Worm (Caenorhabditis elegans) whole organism, young adult: Measurements from ENCODE around the gene tag-243.
A peak's percentile ranks its signal among the peaks of the same experiment; 100 is the strongest.

Experiments
- B0336.3 ChIP-seq: fragments of 200-800 bp; sonication (Bioruptor generic); IDR thresholded peaks from 2 replicates; pipeline ENCODE4 v1.3.6; 2022; ENCODE audit warnings: missing genetic modification characterization, missing compliant biosample characterization
- C17E4.6 ChIP-seq: fragments of 200-800 bp; sonication (Bioruptor generic); IDR thresholded peaks from 2 replicates; pipeline ENCODE4 v1.3.6; 2022; ENCODE audit warnings: missing genetic modification reagents, missing genetic modification characterization, missing compliant biosample characterization
- D2030.7 ChIP-seq: fragments of 200-800 bp; sonication (Bioruptor generic); IDR thresholded peaks from 2 replicates; pipeline ENCODE4 v1.3.6; 2022; ENCODE audit warnings: missing genetic modification reagents, missing genetic modification characterization, missing compliant biosample characterization
- F22D6.2 ChIP-seq: sonication (generic microtip); optimal IDR thresholded peaks from 2 replicates; lab custom pipeline; 2016; ENCODE audit warnings: mild to moderate bottlenecking, missing genetic modification characterization, missing compliant biosample characterization
- F39B2.1 ChIP-seq: fragments of 200-800 bp; sonication (Bioruptor generic); IDR thresholded peaks from 2 replicates; pipeline ENCODE4 v1.3.6; 2022; ENCODE audit warnings: missing genetic modification reagents, missing genetic modification characterization, missing compliant biosample characterization
- F57A8.1 ChIP-seq: fragments of 200-800 bp; sonication (Bioruptor generic); optimal IDR thresholded peaks from 2 replicates; lab custom pipeline; 2018; ENCODE audit warnings: mild to moderate bottlenecking, missing genetic modification characterization, moderate library complexity, missing compliant biosample characterization
- T26A5.8 ChIP-seq: sonication (generic microtip); optimal IDR thresholded peaks from 2 replicates; lab custom pipeline; 2016; ENCODE audit warnings: missing genetic modification characterization, missing compliant biosample characterization
- Y56A3A.18 ChIP-seq: fragments of 200-800 bp; sonication (Bioruptor generic); IDR thresholded peaks from 2 replicates; pipeline ENCODE4 v1.3.6; 2022; ENCODE audit warnings: missing genetic modification reagents, missing genetic modification characterization, missing compliant biosample characterization
- ama-1 ChIP-seq, 3 experiments: fragments of 150-350 bp in 1 of 3; sonication (generic microtip) in 2 of 3; optimal IDR thresholded peaks; 2 replicates each; lab custom pipeline; 2014 to 2018; ENCODE audit warnings: missing biosample characterization in 2 of 3, missing genetic modification characterization in 2 of 3, missing genetic modification reagents in 2 of 3
- aptf-3 ChIP-seq: fragments of 200-800 bp; sonication (Bioruptor generic); IDR thresholded peaks from 2 replicates; pipeline ENCODE4 v1.3.6; 2022; ENCODE audit warnings: missing genetic modification characterization, missing compliant biosample characterization
- attf-3 ChIP-seq: fragments of 200-800 bp; sonication (Bioruptor generic); conservative IDR thresholded peaks from 2 replicates; pipeline ENCODE4 v1.3.6; 2022; ENCODE audit warnings: missing genetic modification reagents, missing genetic modification characterization, missing compliant biosample characterization
- cebp-1 ChIP-seq, 2 experiments: fragments of 200-800 bp in 1 of 2; sonication (Bioruptor generic) in 1 of 2; sonication (generic microtip) in 1 of 2; IDR thresholded peaks in 1 of 2; optimal IDR thresholded peaks in 1 of 2; 2 replicates each; pipeline versions ENCODE4 v1.3.6 to Lab custom; 2017 to 2022; ENCODE audit warnings: missing compliant biosample characterization in 2 of 2, missing genetic modification characterization in 2 of 2, mild to moderate bottlenecking in 1 of 2, missing genetic modification reagents in 1 of 2, moderate library complexity in 1 of 2
- cebp-2 ChIP-seq: fragments of 200-800 bp; sonication (Bioruptor generic); IDR thresholded peaks from 2 replicates; pipeline ENCODE4 v1.3.6; 2022; ENCODE audit warnings: missing genetic modification characterization, missing compliant biosample characterization
- ceh-40 ChIP-seq: fragments of 200-800 bp; sonication (Bioruptor generic); IDR thresholded peaks from 2 replicates; pipeline ENCODE4 v1.3.6; 2022; ENCODE audit warnings: missing genetic modification characterization, missing compliant biosample characterization
- ceh-91 ChIP-seq: fragments of 200-800 bp; sonication (Bioruptor generic); IDR thresholded peaks from 2 replicates; pipeline ENCODE4 v1.3.6; 2022; ENCODE audit warnings: missing genetic modification reagents, missing genetic modification characterization, missing compliant biosample characterization
- efl-1 ChIP-seq: fragments of 150-350 bp; optimal IDR thresholded peaks from 2 replicates; lab custom pipeline; 2014; ENCODE audit warnings: missing biosample characterization, missing genetic modification reagents, missing genetic modification characterization
- ekl-4 ChIP-seq: fragments of 200-800 bp; sonication (Bioruptor generic); IDR thresholded peaks from 2 replicates; pipeline ENCODE4 v1.3.6; 2022; ENCODE audit warnings: missing genetic modification reagents, missing genetic modification characterization, missing compliant biosample characterization
- gei-17 ChIP-seq: fragments of 200-800 bp; sonication (Bioruptor generic); optimal IDR thresholded peaks from 2 replicates; lab custom pipeline; 2018; ENCODE audit warnings: mild to moderate bottlenecking, missing genetic modification characterization, missing compliant biosample characterization
- let-526 ChIP-seq: fragments of 200-800 bp; sonication (Bioruptor generic); IDR thresholded peaks from 2 replicates; pipeline ENCODE4 v1.3.6; 2022; ENCODE audit warnings: missing genetic modification reagents, missing genetic modification characterization, missing compliant biosample characterization
- madf-10 ChIP-seq: sonication (generic microtip); optimal IDR thresholded peaks from 2 replicates; lab custom pipeline; 2016; ENCODE audit warnings: mild to moderate bottlenecking, missing genetic modification characterization, missing compliant biosample characterization
- mel-28 ChIP-seq: sonication (generic microtip); optimal IDR thresholded peaks from 2 replicates; lab custom pipeline; 2016; ENCODE audit warnings: borderline replicate concordance, mild to moderate bottlenecking, missing genetic modification characterization, missing compliant biosample characterization
- nhr-179 ChIP-seq: sonication (generic microtip); optimal IDR thresholded peaks from 2 replicates; lab custom pipeline; 2016; ENCODE audit warnings: mild to moderate bottlenecking, missing genetic modification characterization, missing compliant biosample characterization
- nhr-90 ChIP-seq: sonication (generic microtip); optimal IDR thresholded peaks from 2 replicates; lab custom pipeline; 2016; ENCODE audit warnings: missing genotype, mild to moderate bottlenecking, missing genetic modification characterization, missing compliant biosample characterization
- pbrm-1 ChIP-seq: fragments of 200-800 bp; sonication (Bioruptor generic); IDR thresholded peaks from 2 replicates; pipeline ENCODE4 v1.3.6; 2022; ENCODE audit warnings: missing genetic modification reagents, missing genetic modification characterization, missing compliant biosample characterization
- rec-8 ChIP-seq, 2 experiments: sonication (generic microtip); optimal IDR thresholded peaks; 2 replicates each; lab custom pipeline; 2016; ENCODE audit warnings: mild to moderate bottlenecking in 2 of 2, missing genetic modification characterization in 2 of 2, missing genetic modification reagents in 2 of 2, missing genotype in 2 of 2, missing biosample characterization in 1 of 2, missing compliant biosample characterization in 1 of 2, moderate library complexity in 1 of 2
- rpc-1 ChIP-seq, 2 experiments: fragments of 150-350 bp in 1 of 2; sonication (generic microtip) in 1 of 2; optimal IDR thresholded peaks; 2 replicates each; lab custom pipeline; 2014 to 2018; ENCODE audit warnings: missing biosample characterization in 1 of 2, missing genetic modification characterization in 1 of 2, missing genetic modification reagents in 1 of 2, missing genotype in 1 of 2
- snpc-3.4 ChIP-seq: sonication (generic microtip); optimal IDR thresholded peaks from 2 replicates; lab custom pipeline; 2017; ENCODE audit warnings: missing genetic modification characterization, mild to moderate bottlenecking, missing compliant biosample characterization, antibody characterized with exemption, moderate library complexity, missing genotype, missing genetic modification reagents
- snpc-4 ChIP-seq, 5 experiments: fragments of 150-350 bp in 1 of 5; sonication (generic microtip) in 4 of 5; optimal IDR thresholded peaks; 2 replicates each; lab custom pipeline; 2014 to 2018; ENCODE audit warnings: missing genetic modification characterization in 5 of 5, missing biosample characterization in 3 of 5, antibody characterized with exemption in 2 of 5, mild to moderate bottlenecking in 2 of 5, missing compliant biosample characterization in 2 of 5, missing genotype in 2 of 5, moderate library complexity in 2 of 5, missing genetic modification reagents in 1 of 5
- somi-1 ChIP-seq: fragments of 200-800 bp; sonication (Bioruptor generic); optimal IDR thresholded peaks from 2 replicates; lab custom pipeline; 2018; ENCODE audit warnings: mild to moderate bottlenecking, missing genetic modification characterization, missing compliant biosample characterization
- tbx-9 ChIP-seq: sonication (generic microtip); optimal IDR thresholded peaks from 2 replicates; lab custom pipeline; 2016; ENCODE audit warnings: borderline replicate concordance, missing genetic modification characterization, inconsistent platforms, missing compliant biosample characterization
- tlf-1 ChIP-seq: fragments of 200-800 bp; sonication (Bioruptor generic); optimal IDR thresholded peaks from 2 replicates; lab custom pipeline; 2018; ENCODE audit warnings: mild to moderate bottlenecking, missing genetic modification characterization, missing compliant biosample characterization
- unc-62 ChIP-seq: fragments of 150-350 bp; optimal IDR thresholded peaks from 2 replicates; lab custom pipeline; 2014; ENCODE audit warnings: missing biosample characterization, missing genetic modification reagents, missing genetic modification characterization
- xnd-1 ChIP-seq: sonication (generic microtip); optimal IDR thresholded peaks from 2 replicates; lab custom pipeline; 2016; ENCODE audit warnings: missing genotype, missing genetic modification reagents, missing genetic modification characterization, missing compliant biosample characterization
- zim-3 ChIP-seq: sonication (generic microtip); optimal IDR thresholded peaks from 2 replicates; lab custom pipeline; 2017; ENCODE audit warnings: mild to moderate bottlenecking, missing genetic modification characterization, moderate library complexity, missing compliant biosample characterization
- ztf-18 ChIP-seq: sonication (generic microtip); optimal IDR thresholded peaks from 2 replicates; lab custom pipeline; 2016; ENCODE audit warnings: missing genotype, mild to moderate bottlenecking, missing genetic modification characterization, missing compliant biosample characterization

Gene tag-243

ce11 chrIII:4697819-4698218, 9.6 kb upstream of the tag-243 start, which contains the start of gene dnj-18:
TSS of gene dnj-18 (plus strand) at chrIII:4698119.
- TF ChIP-seq tlf-1 (GFP tag; lab: Kevin White, UChicago) (no peak), nhr-179 (tag; lab: Kevin White, UChicago) (no peak), madf-10 (no peak), gei-17 (no peak)
- TF ChIP-seq, all 124 proteins: peak for 0

- no peak for TF ChIP-seq D2030.7 (GFP tag; lab: Robert Waterston, UW)
- TF ChIP-seq cebp-1 (GFP tag; IDR thresholded peaks at IDR 0.05; lab: Robert Waterston, UW), result no peak
- TF ChIP-seq cebp-1 (tag; optimal IDR thresholded peaks at IDR 0.05; lab: Kevin White, UChicago), result no peak
- TF ChIP-seq aptf-3, result no peak
- TF ChIP-seq mel-28 (tag; lab: Kevin White, UChicago), result no peak
- TF ChIP-seq pbrm-1 (GFP tag; lab: Robert Waterston, UW), result no peak
- no peak for TF ChIP-seq T26A5.8 (tag; lab: Kevin White, UChicago)
- TF ChIP-seq efl-1 (GFP tag; lab: Kevin White, UChicago), result no peak
- TF ChIP-seq nhr-90 (tag; lab: Kevin White, UChicago), result no peak
- no peak for TF ChIP-seq snpc-3.4 (tag; lab: Kevin White, UChicago)
- no peak for TF ChIP-seq ceh-91 (GFP tag; lab: Robert Waterston, UW)
- TF ChIP-seq attf-3, result no peak
- no peak for TF ChIP-seq unc-62
- TF ChIP-seq let-526 (GFP tag; lab: Robert Waterston, UW), result no peak
- TF ChIP-seq F57A8.1, result no peak
- no peak for TF ChIP-seq zim-3 (tag; lab: Kevin White, UChicago)
- no peak for TF ChIP-seq snpc-4 (GFP tag; optimal IDR thresholded peaks at IDR 0.05; lab: Kevin White, UChicago)
- TF ChIP-seq snpc-4 (tag; optimal IDR thresholded peaks at IDR 0.05; lab: Kevin White, UChicago), result no peak
- TF ChIP-seq B0336.3, result no peak
- TF ChIP-seq, all 124 proteins: peak for 0
These were observed 8.6 kb upstream of the tag-243 start for ce11 chrIII:4696903-4697302.

- TF ChIP-seq cebp-2 (GFP tag; lab: Robert Waterston, UW) (no peak), T26A5.8 (tag; lab: Kevin White, UChicago) (no peak), Y56A3A.18 (GFP tag; lab: Robert Waterston, UW) (no peak), nhr-90 (tag; lab: Kevin White, UChicago) (no peak), ekl-4 (GFP tag; lab: Robert Waterston, UW) (0 out of 2 replicates have a peak, but pooled peaks have one; percentile 20), F39B2.1 (GFP tag; lab: Robert Waterston, UW) (no peak), xnd-1 (tag; lab: Kevin White, UChicago) (no peak), C17E4.6 (GFP tag; lab: Robert Waterston, UW) (no peak), tbx-9 (tag; lab: Kevin White, UChicago) (no peak), ztf-18 (tag; lab: Kevin White, UChicago) (peak; percentile 29), ama-1 (optimal IDR thresholded peaks at IDR 0.05; lab: Kevin White, UChicago) (no peak), ama-1 (GFP tag; optimal IDR thresholded peaks at IDR 0.05; lab: Kevin White, UChicago) (peak in 1 of 2 experiments; percentile 18), ceh-40 (GFP tag; lab: Robert Waterston, UW) (no peak)
- TF ChIP-seq, all 124 proteins: peak for 3
These were observed 6.8 kb upstream of the tag-243 start, which contains the start of gene T04A8.7 for ce11 chrIII:4695057-4695456. TSS of gene T04A8.7 (plus strand) at chrIII:4695357.

ce11 chrIII:4693695-4694094, 5.4 kb upstream of the tag-243 start, which contains the start of gene T04A8.8:
TSS of gene T04A8.8 (plus strand) at chrIII:4693995.
- no peak for TF ChIP-seq F22D6.2 (tag; lab: Kevin White, UChicago)
- no peak for TF ChIP-seq rpc-1 (optimal IDR thresholded peaks at IDR 0.05; lab: Kevin White, UChicago)
- no peak for TF ChIP-seq rpc-1 (tag; optimal IDR thresholded peaks at IDR 0.05; lab: Kevin White, UChicago)
- TF ChIP-seq Y56A3A.18 (GFP tag; lab: Robert Waterston, UW), result no peak
- TF ChIP-seq ceh-40 (GFP tag; lab: Robert Waterston, UW), result no peak
- no peak for TF ChIP-seq rec-8 (tag; optimal IDR thresholded peaks at IDR 0.05; lab: Kevin White, UChicago)
- TF ChIP-seq somi-1 (GFP tag; lab: Kevin White, UChicago), result no peak
